Worm (Caenorhabditis elegans) whole organism, mixed stage, embryonic: Measurements from ENCODE around the gene timp-1.

Experiments
- M03D4.4 ChIP-seq: sonication (generic microtip); optimal IDR thresholded peaks from 2 replicates; lab custom pipeline; 2017; ENCODE audit warnings: mild to moderate bottlenecking, missing genetic modification characterization, missing compliant biosample characterization
- ceh-83 ChIP-seq: fragments of 200-800 bp; sonication (Bioruptor generic); optimal IDR thresholded peaks from 2 replicates; lab custom pipeline; 2018; ENCODE audit warnings: mild to moderate bottlenecking, missing genetic modification characterization, missing compliant biosample characterization
- ces-1 ChIP-seq: fragments of 150-350 bp; optimal IDR thresholded peaks from 2 replicates; lab custom pipeline; 2014; ENCODE audit warnings: missing biosample characterization, missing genetic modification reagents, missing genetic modification characterization
- elt-3 ChIP-seq: fragments of 150-350 bp; optimal IDR thresholded peaks from 2 replicates; lab custom pipeline; 2014; ENCODE audit warnings: missing biosample characterization, missing genetic modification characterization
- hlh-1 ChIP-seq: fragments of 150-350 bp; optimal IDR thresholded peaks from 2 replicates; lab custom pipeline; 2014; ENCODE audit warnings: missing biosample characterization, missing genetic modification reagents, missing genetic modification characterization
- mab-5 ChIP-seq: fragments of 150-350 bp; optimal IDR thresholded peaks from 2 replicates; lab custom pipeline; 2014; ENCODE audit warnings: missing biosample characterization, missing genetic modification characterization
- nhr-237 ChIP-seq: fragments of 150-350 bp; optimal IDR thresholded peaks from 2 replicates; lab custom pipeline; 2014; ENCODE audit warnings: missing biosample characterization, missing genetic modification characterization
- nhr-28 ChIP-seq: fragments of 150-350 bp; optimal IDR thresholded peaks from 2 replicates; lab custom pipeline; 2014; ENCODE audit warnings: missing biosample characterization, missing genetic modification characterization
- pha-4 ChIP-seq: fragments of 150-350 bp; optimal IDR thresholded peaks from 2 replicates; lab custom pipeline; 2018; ENCODE audit warnings: missing biosample characterization, missing genetic modification reagents, missing genetic modification characterization
- unc-62 ChIP-seq: fragments of 150-350 bp; optimal IDR thresholded peaks from 2 replicates; lab custom pipeline; 2014; ENCODE audit warnings: missing biosample characterization, missing genetic modification reagents, missing genetic modification characterization

DNA sequence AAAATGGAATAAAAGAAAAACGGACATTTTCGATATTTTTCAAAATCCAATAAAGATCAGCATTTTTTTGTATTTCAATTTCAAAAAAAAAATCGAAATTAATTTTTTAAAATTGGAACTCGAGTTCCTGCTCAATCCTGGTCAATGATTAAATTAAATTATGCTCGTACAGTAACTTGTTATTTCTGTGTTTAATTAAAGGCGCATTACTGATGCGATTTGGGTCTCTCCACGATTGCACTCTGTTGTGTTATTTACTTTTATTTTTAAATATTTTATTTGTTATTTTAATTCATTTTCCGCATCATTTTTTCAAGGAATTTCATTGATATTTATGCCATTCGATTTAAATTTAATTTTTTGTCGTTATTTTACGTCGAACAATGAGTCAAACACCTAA, 28.8 kb upstream of the timp-1 start:
- TF ChIP-seq hlh-1 (tag; lab: Kevin White, UChicago) = no peak
- no peak for TF ChIP-seq nhr-28 (tag; lab: Kevin White, UChicago)
- no peak for TF ChIP-seq pha-4
- TF ChIP-seq nhr-237 = no peak
- TF ChIP-seq elt-3 (tag; lab: Kevin White, UChicago) = no peak
- no peak for TF ChIP-seq ceh-83 (GFP tag; lab: Kevin White, UChicago)
- TF ChIP-seq unc-62 = no peak
- no peak for TF ChIP-seq mab-5
- no peak for TF ChIP-seq ces-1 (GFP tag; lab: Kevin White, UChicago)
- TF ChIP-seq M03D4.4 (tag; lab: Kevin White, UChicago) = no peak
